Worm (Caenorhabditis elegans) whole organism, L2 larva: ENCODE measurements around the gene srlf-11.

Source experiments
- C34F6.9 ChIP-seq: fragments of 150-350 bp; optimal IDR thresholded peaks from 2 replicates; lab custom pipeline; 2014; ENCODE audit warnings: missing biosample characterization, missing genetic modification characterization
- F13H6.1 ChIP-seq: sonication (generic microtip); optimal IDR thresholded peaks from 2 replicates; lab custom pipeline; 2016; ENCODE audit warnings: missing genetic modification characterization, missing compliant biosample characterization
- R02D3.7 ChIP-seq: fragments of 150-350 bp; optimal IDR thresholded peaks from 2 replicates; lab custom pipeline; 2014; ENCODE audit warnings: missing biosample characterization, missing genetic modification characterization
- Y55F3AM.14 ChIP-seq: fragments of 200-800 bp; sonication (Bioruptor generic); optimal IDR thresholded peaks from 2 replicates; lab custom pipeline; 2018; ENCODE audit warnings: mild to moderate bottlenecking, missing genetic modification characterization, missing compliant biosample characterization
- aly-2 ChIP-seq: fragments of 150-350 bp; optimal IDR thresholded peaks from 2 replicates; lab custom pipeline; 2014; ENCODE audit warnings: missing biosample characterization, missing genetic modification characterization
- ama-1 ChIP-seq: fragments of 150-350 bp; optimal IDR thresholded peaks from 2 replicates; lab custom pipeline; 2018; ENCODE audit warnings: inconsistent platforms
- blmp-1 ChIP-seq: sonication (generic microtip); optimal IDR thresholded peaks from 2 replicates; lab custom pipeline; 2017; ENCODE audit warnings: missing genetic modification characterization, mild to moderate bottlenecking, missing compliant biosample characterization, antibody characterized with exemption, moderate library complexity; ENCODE audit not compliant: insufficient read depth
- ceh-16 ChIP-seq: fragments of 150-350 bp; optimal IDR thresholded peaks from 2 replicates; lab custom pipeline; 2014; ENCODE audit warnings: missing biosample characterization, missing genetic modification characterization
- ceh-82 ChIP-seq: fragments of 150-350 bp; optimal IDR thresholded peaks from 2 replicates; lab custom pipeline; 2014; ENCODE audit warnings: missing biosample characterization, missing genetic modification characterization
- dmd-4 ChIP-seq: sonication (generic microtip); optimal IDR thresholded peaks from 2 replicates; lab custom pipeline; 2017; ENCODE audit warnings: missing biosample characterization, missing genetic modification characterization
- egl-27 ChIP-seq: sonication (generic microtip); optimal IDR thresholded peaks from 3 replicates; lab custom pipeline; 2017; ENCODE audit warnings: missing biosample characterization, missing genetic modification reagents, missing genetic modification characterization
- elt-1 ChIP-seq: fragments of 150-350 bp; optimal IDR thresholded peaks from 2 replicates; lab custom pipeline; 2014; ENCODE audit warnings: missing biosample characterization, missing genetic modification characterization
- fos-1 ChIP-seq: fragments of 150-350 bp; optimal IDR thresholded peaks from 2 replicates; lab custom pipeline; 2014; ENCODE audit warnings: missing biosample characterization, missing genetic modification characterization
- gmeb-1 ChIP-seq: fragments of 150-350 bp; optimal IDR thresholded peaks from 2 replicates; lab custom pipeline; 2014; ENCODE audit warnings: missing biosample characterization, missing genetic modification characterization
- lin-11 ChIP-seq: fragments of 150-350 bp; sonication (generic microtip); optimal IDR thresholded peaks from 2 replicates; lab custom pipeline; 2014; ENCODE audit warnings: missing biosample characterization, missing genetic modification characterization, inconsistent platforms, mixed read lengths
- lsy-2 ChIP-seq, 2 experiments: fragments of 150-350 bp in 1 of 2; sonication (generic microtip) in 1 of 2; optimal IDR thresholded peaks; 2 replicates each; lab custom pipeline; 2014 to 2017; ENCODE audit warnings: missing biosample characterization in 2 of 2, missing genetic modification characterization in 2 of 2
- mab-5 ChIP-seq: fragments of 150-350 bp; optimal IDR thresholded peaks from 2 replicates; lab custom pipeline; 2014; ENCODE audit warnings: missing biosample characterization, missing genetic modification characterization
- mdl-1 ChIP-seq, 2 experiments: fragments of 150-350 bp in 1 of 2; sonication (generic microtip) in 1 of 2; optimal IDR thresholded peaks; 2 replicates each; lab custom pipeline; 2017; ENCODE audit warnings: missing biosample characterization in 2 of 2, missing genetic modification characterization in 2 of 2
- nhr-10 ChIP-seq: sonication (generic microtip); optimal IDR thresholded peaks from 2 replicates; lab custom pipeline; 2017; ENCODE audit warnings: missing biosample characterization, missing genetic modification characterization
- nhr-12 ChIP-seq: fragments of 150-350 bp; optimal IDR thresholded peaks from 2 replicates; lab custom pipeline; 2014; ENCODE audit warnings: missing biosample characterization, missing genetic modification characterization
- nhr-21 ChIP-seq: fragments of 150-350 bp; optimal IDR thresholded peaks from 2 replicates; lab custom pipeline; 2014; ENCODE audit warnings: missing biosample characterization, missing genetic modification characterization
- nhr-23 ChIP-seq: fragments of 150-350 bp; optimal IDR thresholded peaks from 2 replicates; lab custom pipeline; 2014; ENCODE audit warnings: missing biosample characterization, missing genetic modification reagents, missing genetic modification characterization
- nhr-25 ChIP-seq: fragments of 150-350 bp; sonication (generic microtip); optimal IDR thresholded peaks from 3 replicates; lab custom pipeline; 2014; ENCODE audit warnings: missing biosample characterization, missing genetic modification characterization
- nhr-77 ChIP-seq: fragments of 150-350 bp; optimal IDR thresholded peaks from 2 replicates; lab custom pipeline; 2014; ENCODE audit warnings: missing biosample characterization, missing genetic modification characterization
- skn-1 ChIP-seq: sonication (generic microtip); optimal IDR thresholded peaks from 2 replicates; lab custom pipeline; 2017; ENCODE audit warnings: missing biosample characterization, missing genetic modification characterization
- sma-3 ChIP-seq: sonication (generic microtip); optimal IDR thresholded peaks from 2 replicates; lab custom pipeline; 2016; ENCODE audit warnings: missing genetic modification reagents, missing genetic modification characterization, missing compliant biosample characterization
- sma-9 ChIP-seq, 2 experiments: fragments of 150-350 bp in 1 of 2; sonication (generic microtip) in 1 of 2; optimal IDR thresholded peaks; 2 replicates each; lab custom pipeline; 2014 to 2016; ENCODE audit warnings: missing genetic modification characterization in 2 of 2, mild to moderate bottlenecking in 1 of 2, missing biosample characterization in 1 of 2, missing compliant biosample characterization in 1 of 2, missing genetic modification reagents in 1 of 2, moderate library complexity in 1 of 2
- snpc-4 ChIP-seq: fragments of 150-350 bp; optimal IDR thresholded peaks from 2 replicates; lab custom pipeline; 2014; ENCODE audit warnings: missing biosample characterization, missing genetic modification characterization
- unc-55 ChIP-seq: fragments of 150-350 bp; sonication (generic microtip); optimal IDR thresholded peaks from 3 replicates; lab custom pipeline; 2014; ENCODE audit warnings: missing biosample characterization, missing genetic modification reagents, missing genetic modification characterization
- zag-1 ChIP-seq: fragments of 150-350 bp; optimal IDR thresholded peaks from 2 replicates; lab custom pipeline; 2014; ENCODE audit warnings: missing biosample characterization, missing genetic modification characterization
- ztf-4 ChIP-seq: fragments of 150-350 bp; optimal IDR thresholded peaks from 2 replicates; lab custom pipeline; 2014; ENCODE audit warnings: missing biosample characterization, missing genetic modification characterization

The srlf-11 gene

DNA sequence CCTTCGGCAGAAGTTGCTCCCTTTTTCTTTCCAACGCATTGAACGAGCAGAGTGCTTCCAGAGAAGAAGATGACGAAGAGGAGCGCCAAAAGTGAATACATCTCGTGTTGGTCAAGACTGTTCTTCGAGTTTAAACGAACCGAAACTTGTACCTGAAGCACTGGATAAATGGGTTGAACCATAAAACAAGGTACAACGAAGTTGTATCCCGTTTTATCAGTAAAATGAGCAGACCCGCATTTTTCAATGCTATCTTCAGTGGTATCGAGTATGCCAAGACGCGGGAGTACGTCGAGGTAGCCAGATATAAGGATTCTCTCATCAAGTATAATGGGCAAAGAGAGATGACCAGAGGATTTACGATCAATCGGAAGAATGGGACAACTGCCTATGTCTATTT is 1.5 kb upstream of the srlf-11 start, which contains the start of gene F13E9.16:
Gene F13E9.16, minus strand, starts transcription at position 101 of the 400 bp plus-strand sequence.
- TF ChIP-seq aly-2: no peak
- TF ChIP-seq nhr-23 (tag; lab: Kevin White, UChicago): no peak
- no peak for TF ChIP-seq nhr-77 (tag; lab: Kevin White, UChicago)
- no peak for TF ChIP-seq mdl-1 (tag; optimal IDR thresholded peaks at IDR 0.05; lab: Kevin White, UChicago)
- TF ChIP-seq Y55F3AM.14 (GFP tag; lab: Kevin White, UChicago): no peak
- TF ChIP-seq nhr-12 (tag; lab: Kevin White, UChicago): no peak
- no peak for TF ChIP-seq nhr-25 (tag; lab: Kevin White, UChicago)
- no peak for TF ChIP-seq sma-3 (GFP tag; lab: Kevin White, UChicago)
- TF ChIP-seq, all 48 proteins: peak for 0

DNA sequence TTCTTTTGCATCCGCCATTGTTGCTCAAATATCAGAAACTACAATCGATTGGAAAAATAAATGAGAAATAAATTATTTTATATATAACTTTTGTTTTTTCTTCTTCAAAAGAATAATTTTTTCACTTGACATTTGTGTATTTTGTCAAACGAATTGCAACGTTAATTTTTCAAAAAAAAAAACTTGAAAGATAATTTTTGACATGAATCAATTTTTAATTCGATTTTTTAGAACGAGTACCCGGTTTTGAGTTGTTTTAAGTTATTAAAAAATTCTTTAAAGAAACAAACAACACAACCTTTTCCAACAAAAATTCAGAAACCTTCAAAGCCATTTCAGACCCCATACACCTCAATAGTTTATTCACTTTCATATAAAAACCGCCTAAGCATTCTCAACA is 1.6 kb downstream of the srlf-11 start, which contains the start of gene F13E9.5:
Gene F13E9.5, minus strand, starts transcription at position 101 of the 400 bp plus-strand sequence.
- TF ChIP-seq nhr-25 (tag; lab: Kevin White, UChicago) (no peak), ceh-82 (tag; lab: Kevin White, UChicago) (no peak), sma-3 (GFP tag; lab: Kevin White, UChicago) (no peak), dmd-4 (tag; lab: Kevin White, UChicago) (no peak), ceh-16 (tag; lab: Kevin White, UChicago) (no peak), unc-55 (GFP tag; lab: Kevin White, UChicago) (no peak), F13H6.1 (no peak), gmeb-1 (tag; lab: Kevin White, UChicago) (no peak), snpc-4 (no peak), elt-1 (tag; lab: Kevin White, UChicago) (no peak)
- TF ChIP-seq, all 48 proteins: peak for 0

DNA sequence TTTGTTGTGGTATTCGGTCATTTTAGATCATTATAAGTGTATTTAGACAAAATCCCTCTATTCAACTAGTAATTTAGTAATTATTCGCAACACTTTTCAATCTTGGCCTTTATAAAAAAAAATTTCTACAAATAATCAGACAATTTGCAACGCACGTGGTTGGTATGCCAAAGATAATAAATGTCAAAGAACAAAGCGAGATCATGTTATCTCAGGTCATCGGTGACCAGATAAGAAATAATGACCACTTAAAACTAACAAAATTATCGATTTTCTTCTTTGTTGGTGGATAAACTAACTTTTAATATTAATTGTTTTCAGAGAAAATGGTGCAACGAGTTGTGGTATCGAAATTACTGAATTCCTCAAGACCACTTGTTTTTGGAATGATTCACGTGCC is 4.6 kb downstream of the srlf-11 start, which contains the start of gene F13E9.13:
Gene F13E9.13, plus strand, starts transcription at position 317 of the 400 bp plus-strand sequence.
- TF ChIP-seq ceh-16 (tag; lab: Kevin White, UChicago): no peak
- TF ChIP-seq fos-1: peak; percentile 24
- peak; percentile 46 for TF ChIP-seq sma-9 (GFP tag; optimal IDR thresholded peaks at IDR 0.05; lab: Kevin White, UChicago)
- TF ChIP-seq sma-9 (tag; optimal IDR thresholded peaks at IDR 0.05; lab: Kevin White, UChicago): no peak

DNA sequence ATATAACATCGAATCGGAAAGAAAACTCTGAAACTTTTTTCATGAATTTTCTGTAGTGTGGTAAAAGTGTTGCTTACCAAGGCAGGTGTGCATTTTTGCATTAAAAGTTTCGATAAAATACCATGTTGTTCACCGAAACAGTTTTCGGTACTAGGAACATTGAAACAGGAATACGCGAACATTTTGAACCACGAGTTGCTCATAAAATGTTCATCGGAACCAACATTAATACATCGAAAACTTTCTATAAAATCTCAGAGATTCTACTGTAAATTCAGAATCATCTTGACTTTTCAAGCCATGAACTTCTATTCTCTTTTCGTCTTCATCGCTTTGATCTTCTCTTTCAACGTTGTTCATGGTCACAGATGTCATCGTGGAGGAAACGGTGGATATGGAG is 5.6 kb downstream of the srlf-11 start, which contains the start of gene fipr-15:
Gene fipr-15, plus strand, starts transcription at position 301 of the 400 bp plus-strand sequence.
- TF ChIP-seq nhr-25 (tag; lab: Kevin White, UChicago): no peak
- TF ChIP-seq C34F6.9: no peak
- TF ChIP-seq elt-1 (tag; lab: Kevin White, UChicago): no peak
- TF ChIP-seq skn-1 (tag; lab: Kevin White, UChicago): no peak
- TF ChIP-seq sma-3 (GFP tag; lab: Kevin White, UChicago): no peak
- TF ChIP-seq F13H6.1: no peak
- no peak for TF ChIP-seq nhr-77 (tag; lab: Kevin White, UChicago)
- no peak for TF ChIP-seq gmeb-1 (tag; lab: Kevin White, UChicago)
- no peak for TF ChIP-seq sma-9 (GFP tag; optimal IDR thresholded peaks at IDR 0.05; lab: Kevin White, UChicago)
- no peak for TF ChIP-seq sma-9 (tag; optimal IDR thresholded peaks at IDR 0.05; lab: Kevin White, UChicago)
- no peak for TF ChIP-seq mab-5 (tag; lab: Kevin White, UChicago)
- no peak for TF ChIP-seq egl-27
- TF ChIP-seq nhr-21: no peak
- no peak for TF ChIP-seq nhr-10 (tag; lab: Kevin White, UChicago)
- TF ChIP-seq zag-1 (tag; lab: Kevin White, UChicago): no peak
- TF ChIP-seq ama-1: no peak
- no peak for TF ChIP-seq R02D3.7 (tag; lab: Kevin White, UChicago)
- no peak for TF ChIP-seq blmp-1
- no peak for TF ChIP-seq lin-11 (tag; lab: Kevin White, UChicago)

DNA sequence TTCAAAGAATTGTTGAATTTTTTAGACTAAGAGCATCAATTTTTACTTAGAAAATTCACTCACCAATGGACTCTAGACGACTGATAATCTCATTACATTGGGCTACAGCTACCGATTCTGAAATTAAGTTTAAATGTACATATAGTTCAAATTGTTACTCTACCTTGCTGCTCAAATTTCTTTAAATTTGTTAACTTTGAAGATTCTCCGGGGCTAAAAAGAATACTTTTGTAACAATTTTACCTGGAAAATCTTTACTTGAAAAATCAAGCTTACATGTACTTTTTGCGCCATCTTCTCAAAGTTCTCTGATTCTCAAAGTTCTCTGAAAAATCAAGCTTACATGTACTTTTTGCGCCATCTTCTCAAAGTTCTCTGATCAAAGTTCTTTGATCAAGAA is 6.3 kb downstream of the srlf-11 start, which contains the start of gene sdz-13:
Gene sdz-13, minus strand, starts transcription at position 101 of the 400 bp plus-strand sequence.
- no peak for TF ChIP-seq nhr-77 (tag; lab: Kevin White, UChicago)
- TF ChIP-seq aly-2: no peak
- no peak for TF ChIP-seq ceh-82 (tag; lab: Kevin White, UChicago)
- TF ChIP-seq ztf-4 (tag; lab: Kevin White, UChicago): no peak
- TF ChIP-seq lsy-2 (tag; optimal IDR thresholded peaks at IDR 0.05; lab: Kevin White, UChicago): no peak
- no peak for TF ChIP-seq mab-5 (tag; lab: Kevin White, UChicago)
- no peak for TF ChIP-seq snpc-4
- no peak for TF ChIP-seq sma-9 (GFP tag; optimal IDR thresholded peaks at IDR 0.05; lab: Kevin White, UChicago)
- TF ChIP-seq sma-9 (tag; optimal IDR thresholded peaks at IDR 0.05; lab: Kevin White, UChicago): no peak
- no peak for TF ChIP-seq unc-55 (GFP tag; lab: Kevin White, UChicago)
- TF ChIP-seq, all 48 proteins: peak for 0
